Fruit fly (Drosophila melanogaster) whole organism, prepupa: Measurements from ENCODE around the gene CG15418.
A peak's percentile ranks its signal among the peaks of the same experiment; 100 is the strongest.

Experiments used
- Blimp-1 ChIP-seq: fragments of 200-800 bp; sonication (Bioruptor generic); optimal IDR thresholded peaks from 3 replicates; lab custom pipeline; 2017; ENCODE audit warnings: missing biosample characterization, missing genetic modification characterization, mild to moderate bottlenecking, moderate library complexity, missing genetic modification reagents
- CG10631 ChIP-seq: fragments of 200-800 bp; sonication (Bioruptor generic); optimal IDR thresholded peaks from 2 replicates; lab custom pipeline; 2016; ENCODE audit warnings: missing biosample characterization, missing genetic modification characterization
- CG10669 ChIP-seq: fragments of 200-800 bp; sonication (Bioruptor generic); optimal IDR thresholded peaks from 3 replicates; lab custom pipeline; 2018; ENCODE audit warnings: missing biosample characterization, mild to moderate bottlenecking, missing genetic modification characterization, moderate library complexity
- CG11294 ChIP-seq: fragments of 200-800 bp; sonication (Bioruptor generic); IDR thresholded peaks from 2 replicates; pipeline ENCODE4 v1.3.6; 2022; ENCODE audit warnings: missing biosample characterization, missing genetic modification characterization
- CG11762 ChIP-seq: fragments of 200-800 bp; sonication (Bioruptor generic); optimal IDR thresholded peaks from 3 replicates; lab custom pipeline; 2016; ENCODE audit warnings: missing biosample characterization, missing genetic modification characterization; ENCODE audit not compliant: insufficient read depth
- CG11902 ChIP-seq: fragments of 200-800 bp; sonication (Bioruptor generic); optimal IDR thresholded peaks from 3 replicates; lab custom pipeline; 2016; ENCODE audit warnings: missing biosample characterization, missing genetic modification characterization
- CG3032 ChIP-seq: fragments of 200-800 bp; optimal IDR thresholded peaks from 2 replicates; lab custom pipeline; 2019; ENCODE audit warnings: missing biosample characterization, mild to moderate bottlenecking, missing genetic modification characterization, moderate library complexity
- CG31627 ChIP-seq: fragments of 200-800 bp; sonication (Bioruptor generic); optimal IDR thresholded peaks from 3 replicates; lab custom pipeline; 2016; ENCODE audit warnings: missing biosample characterization, missing genetic modification characterization
- CG34406 ChIP-seq: fragments of 200-800 bp; sonication (Bioruptor generic); optimal IDR thresholded peaks from 3 replicates; lab custom pipeline; 2016; ENCODE audit warnings: missing biosample characterization, missing genetic modification characterization
- CG3919 ChIP-seq: fragments of 200-800 bp; sonication (Bioruptor generic); optimal IDR thresholded peaks from 3 replicates; lab custom pipeline; 2016; ENCODE audit warnings: missing biosample characterization, missing genetic modification characterization
- CG4318 ChIP-seq: fragments of 200-800 bp; sonication (Bioruptor generic); optimal IDR thresholded peaks from 3 replicates; lab custom pipeline; 2017; ENCODE audit warnings: missing biosample characterization, mild to moderate bottlenecking, missing genetic modification characterization
- CG6163 ChIP-seq: fragments of 200-800 bp; sonication (Bioruptor generic); IDR thresholded peaks from 3 replicates; pipeline ENCODE4 v1.3.6; 2022; ENCODE audit warnings: missing biosample characterization, missing genetic modification characterization
- CG6276 ChIP-seq: fragments of 200-800 bp; sonication (Bioruptor generic); optimal IDR thresholded peaks from 2 replicates; lab custom pipeline; 2017; ENCODE audit warnings: missing biosample characterization, mild to moderate bottlenecking, missing genetic modification characterization
- CG6792 ChIP-seq: fragments of 200-800 bp; sonication (Bioruptor generic); optimal IDR thresholded peaks from 3 replicates; lab custom pipeline; 2016; ENCODE audit warnings: missing biosample characterization, missing genetic modification characterization
- CG6808 ChIP-seq: fragments of 200-800 bp; sonication (Bioruptor generic); optimal IDR thresholded peaks from 3 replicates; lab custom pipeline; 2017; ENCODE audit warnings: missing biosample characterization, missing genetic modification characterization, mild to moderate bottlenecking, moderate library complexity, missing genetic modification reagents
- CG6854 ChIP-seq: fragments of 200-800 bp; sonication (Bioruptor generic); optimal IDR thresholded peaks from 2 replicates; lab custom pipeline; 2017; ENCODE audit warnings: missing biosample characterization, mild to moderate bottlenecking, missing genetic modification characterization
- CG7368 ChIP-seq: fragments of 200-800 bp; sonication (Bioruptor generic); optimal IDR thresholded peaks from 3 replicates; lab custom pipeline; 2016; ENCODE audit warnings: missing biosample characterization, missing genetic modification characterization
- CG8119 ChIP-seq: fragments of 200-800 bp; sonication (Bioruptor generic); IDR thresholded peaks from 3 replicates; pipeline ENCODE4 v1.3.6; 2022; ENCODE audit warnings: missing biosample characterization, missing genetic modification characterization
- CG8319 ChIP-seq: fragments of 200-800 bp; sonication (Bioruptor generic); optimal IDR thresholded peaks from 3 replicates; lab custom pipeline; 2016; ENCODE audit warnings: missing biosample characterization, missing genetic modification characterization
- CG9139 ChIP-seq: fragments of 200-800 bp; sonication (Bioruptor generic); optimal IDR thresholded peaks from 3 replicates; lab custom pipeline; 2017; ENCODE audit warnings: missing biosample characterization, mild to moderate bottlenecking, missing genetic modification characterization
- Eip78C ChIP-seq: fragments of 200-800 bp; sonication (Bioruptor generic); peaks from one replicate; lab custom pipeline; 2016; ENCODE audit warnings: missing biosample characterization, missing genetic modification characterization
- Eip93F ChIP-seq: fragments of 200-800 bp; sonication (Bioruptor generic); optimal IDR thresholded peaks from 2 replicates; lab custom pipeline; 2016; ENCODE audit warnings: missing biosample characterization, mild to moderate bottlenecking, missing genetic modification characterization
- Ets21C ChIP-seq: fragments of 200-800 bp; sonication (Bioruptor generic); optimal IDR thresholded peaks from 3 replicates; lab custom pipeline; 2016; ENCODE audit warnings: missing biosample characterization, missing genetic modification characterization
- Ets96B ChIP-seq: fragments of 200-800 bp; optimal IDR thresholded peaks from 2 replicates; lab custom pipeline; 2019; ENCODE audit warnings: missing biosample characterization, mild to moderate bottlenecking, missing genetic modification characterization, moderate library complexity
- Gug ChIP-seq: fragments of 200-800 bp; sonication (Bioruptor generic); IDR thresholded peaks from 2 replicates; pipeline ENCODE4 v1.3.6; 2022; ENCODE audit warnings: missing biosample characterization, missing genetic modification characterization
- Hr38 ChIP-seq: sonication (Bioruptor generic); optimal IDR thresholded peaks from 2 replicates; lab custom pipeline; 2016; ENCODE audit warnings: missing biosample characterization, missing genetic modification characterization
- Hr4 ChIP-seq: fragments of 200-800 bp; sonication (Bioruptor generic); optimal IDR thresholded peaks from 3 replicates; lab custom pipeline; 2016; ENCODE audit warnings: missing biosample characterization, missing genetic modification characterization
- Lpt ChIP-seq: fragments of 200-800 bp; sonication (Bioruptor generic); optimal IDR thresholded peaks from 3 replicates; lab custom pipeline; 2016; ENCODE audit warnings: missing biosample characterization, missing genetic modification characterization
- Met ChIP-seq: fragments of 200-800 bp; sonication (Bioruptor generic); optimal IDR thresholded peaks from 3 replicates; lab custom pipeline; 2016; ENCODE audit warnings: missing biosample characterization, missing genetic modification characterization
- OdsH ChIP-seq: fragments of 200-800 bp; sonication (Bioruptor generic); optimal IDR thresholded peaks from 3 replicates; lab custom pipeline; 2016; ENCODE audit warnings: missing biosample characterization, missing genetic modification characterization
- Sox102F ChIP-seq: fragments of 200-800 bp; sonication (Bioruptor generic); optimal IDR thresholded peaks from 2 replicates; lab custom pipeline; 2016; ENCODE audit warnings: missing biosample characterization, mild to moderate bottlenecking, missing genetic modification characterization
- achi ChIP-seq: fragments of 200-800 bp; sonication (Bioruptor generic); optimal IDR thresholded peaks from 3 replicates; lab custom pipeline; 2016; ENCODE audit warnings: missing biosample characterization, missing genetic modification characterization
- acj6 ChIP-seq: fragments of 200-800 bp; sonication (Bioruptor generic); optimal IDR thresholded peaks from 3 replicates; lab custom pipeline; 2016; ENCODE audit warnings: missing biosample characterization, missing genetic modification characterization
- cyc ChIP-seq: fragments of 200-800 bp; sonication (Bioruptor generic); optimal IDR thresholded peaks from 3 replicates; lab custom pipeline; 2016; ENCODE audit warnings: missing biosample characterization, missing genetic modification characterization
- dac ChIP-seq: fragments of 200-800 bp; sonication (Bioruptor generic); optimal IDR thresholded peaks from 2 replicates; lab custom pipeline; 2017; ENCODE audit warnings: missing biosample characterization, mild to moderate bottlenecking, missing genetic modification characterization
- dsx ChIP-seq: fragments of 200-800 bp; optimal IDR thresholded peaks from 3 replicates; lab custom pipeline; 2019; ENCODE audit warnings: missing biosample characterization, mild to moderate bottlenecking, missing genetic modification characterization, moderate library complexity; ENCODE audit not compliant: poor library complexity, severe bottlenecking
- eg ChIP-seq: fragments of 200-800 bp; sonication (Bioruptor generic); IDR thresholded peaks from 3 replicates; pipeline ENCODE4 v1.3.6; 2022; ENCODE audit warnings: missing biosample characterization, missing genetic modification characterization
- esn ChIP-seq: fragments of 200-800 bp; sonication (Bioruptor generic); optimal IDR thresholded peaks from 2 replicates; lab custom pipeline; 2016; ENCODE audit warnings: missing biosample characterization, mild to moderate bottlenecking, missing genetic modification characterization, moderate library complexity
- fd59A ChIP-seq: fragments of 200-800 bp; sonication (Bioruptor generic); optimal IDR thresholded peaks from 2 replicates; lab custom pipeline; 2017; ENCODE audit warnings: missing biosample characterization, mild to moderate bottlenecking, missing genetic modification characterization, missing genetic modification reagents
- fd85E ChIP-seq: fragments of 200-800 bp; sonication (Bioruptor generic); optimal IDR thresholded peaks from 3 replicates; lab custom pipeline; 2016; ENCODE audit warnings: missing biosample characterization, missing genetic modification characterization
- fkh ChIP-seq: fragments of 200-800 bp; sonication (Bioruptor generic); optimal IDR thresholded peaks from 3 replicates; lab custom pipeline; 2017; ENCODE audit warnings: missing biosample characterization, mild to moderate bottlenecking, missing genetic modification characterization, moderate library complexity
- lz ChIP-seq: fragments of 200-800 bp; sonication (Bioruptor generic); optimal IDR thresholded peaks from 3 replicates; lab custom pipeline; 2016; ENCODE audit warnings: missing biosample characterization, missing genetic modification characterization
- pdm3 ChIP-seq: fragments of 200-800 bp; sonication (Bioruptor generic); optimal IDR thresholded peaks from 3 replicates; lab custom pipeline; 2016; ENCODE audit warnings: missing biosample characterization, missing genetic modification characterization
- salr ChIP-seq, 2 experiments: fragments of 200-800 bp; sonication (Bioruptor generic); optimal IDR thresholded peaks; 3 replicates each; lab custom pipeline; 2016 to 2018; ENCODE audit warnings: missing biosample characterization in 2 of 2, missing genetic modification characterization in 2 of 2, mild to moderate bottlenecking in 1 of 2
- ss ChIP-seq, 2 experiments: fragments of 200-800 bp; sonication (Bioruptor generic); optimal IDR thresholded peaks; 2 replicates in 1 of 2; 3 replicates in 1 of 2; lab custom pipeline; 2017 to 2018; ENCODE audit warnings: mild to moderate bottlenecking in 2 of 2, missing biosample characterization in 2 of 2, missing genetic modification characterization in 2 of 2, moderate library complexity in 1 of 2
- svp ChIP-seq: fragments of 200-800 bp; sonication (Bioruptor generic); peaks from one replicate; lab custom pipeline; 2016; ENCODE audit warnings: missing biosample characterization, missing genetic modification characterization
- topi ChIP-seq: fragments of 200-800 bp; sonication (Bioruptor generic); optimal IDR thresholded peaks from 3 replicates; lab custom pipeline; 2016; ENCODE audit warnings: missing biosample characterization, missing genetic modification characterization
- vri ChIP-seq: fragments of 200-800 bp; sonication (Bioruptor generic); optimal IDR thresholded peaks from 3 replicates; lab custom pipeline; 2016; ENCODE audit warnings: missing biosample characterization, mild to moderate bottlenecking, missing genetic modification characterization

Gene CG15418

DNA sequence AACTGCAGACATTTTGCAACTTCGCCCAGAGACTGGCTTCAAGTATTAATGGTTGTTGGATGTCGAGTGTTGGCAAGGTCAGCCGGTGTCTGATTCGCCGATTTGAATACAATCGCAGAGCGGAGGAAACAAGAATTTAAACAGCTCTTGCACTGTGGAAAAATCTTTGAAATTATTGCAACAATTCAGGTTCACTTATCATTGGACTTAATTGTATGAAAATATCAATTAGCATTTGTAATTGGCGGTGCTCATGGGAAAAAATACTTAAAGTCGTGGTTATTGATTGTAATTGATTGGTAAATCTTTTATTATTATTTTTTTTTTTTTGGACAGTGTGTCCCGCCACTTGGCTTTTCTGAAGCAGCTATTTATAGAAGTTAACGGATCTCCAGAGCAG, 8.0 kb upstream of the CG15418 start (continued):
- TF ChIP-seq achi (peak; percentile 74), vri (GFP tag; lab: Kevin White, UChicago) (no peak), CG31627 (peak; percentile 72), Hr4 (GFP tag; lab: Kevin White, UChicago) (peak; percentile 26), topi (peak; percentile 83), dac (GFP tag; lab: Kevin White, UChicago) (no peak), CG3032 (tag; lab: Kevin White, UChicago) (peak; percentile 75), Eip93F (no peak), CG4318 (GFP tag; lab: Kevin White, UChicago) (no peak), acj6 (peak; percentile 83), cyc (GFP tag; lab: Kevin White, UChicago) (peak; percentile 76), dsx (GFP tag; lab: Kevin White, UChicago) (peak; percentile 80), pdm3 (GFP tag; lab: Kevin White, UChicago) (peak; percentile 85), CG6792 (peak; percentile 87), CG11902 (GFP tag; lab: Kevin White, UChicago) (peak; percentile 77), ss (GFP tag; optimal IDR thresholded peaks at IDR 0.05; lab: Kevin White, UChicago) (peak in 1 of 2 experiments; percentile 90), Hr38 (GFP tag; lab: Kevin White, UChicago) (no peak), Eip78C (peak; percentile 94), CG6854 (no peak), Lpt (GFP tag; lab: Kevin White, UChicago) (no peak), CG7368 (peak; percentile 65), CG34406 (GFP tag; lab: Kevin White, UChicago) (peak; percentile 84), CG3919 (GFP tag; lab: Kevin White, UChicago) (peak; percentile 87), salr (GFP tag; optimal IDR thresholded peaks at IDR 0.05; lab: Kevin White, UChicago) (peak; percentile 25 to 79), esn (GFP tag; lab: Kevin White, UChicago) (peak; percentile 79), CG8319 (GFP tag; lab: Kevin White, UChicago) (peak; percentile 76), CG10669 (peak; percentile 83), CG11762 (peak; percentile 74), CG9139 (GFP tag; lab: Kevin White, UChicago) (peak; percentile 83)

DNA sequence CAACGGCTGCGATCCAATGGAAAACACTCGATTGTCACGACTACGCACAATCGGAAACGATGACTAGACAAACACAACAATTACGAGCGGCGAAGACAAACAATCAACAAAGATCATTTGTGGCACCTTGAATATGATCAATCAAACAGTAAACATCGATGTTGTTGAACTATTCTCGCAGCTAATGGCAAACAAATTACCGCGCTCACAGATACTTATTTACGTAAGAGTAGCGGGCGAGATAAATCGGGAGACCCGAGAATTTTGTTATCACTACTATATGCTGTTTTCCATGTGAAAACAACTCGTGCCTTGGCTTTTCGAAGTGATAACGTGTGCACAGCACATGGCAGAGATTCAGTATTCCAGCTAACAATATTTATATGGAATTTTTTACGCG, 7.3 kb upstream of the CG15418 start:
- TF ChIP-seq Sox102F (GFP tag; lab: Kevin White, UChicago) (no peak), Eip78C (peak; percentile 25), CG11294 (GFP tag; lab: Robert Waterston, UW) (no peak), topi (no peak), Ets96B (tag; lab: Kevin White, UChicago) (no peak), CG6276 (GFP tag; lab: Kevin White, UChicago) (no peak), CG34406 (GFP tag; lab: Kevin White, UChicago) (no peak), dsx (GFP tag; lab: Kevin White, UChicago) (no peak), fd85E (no peak), fkh (GFP tag; lab: Kevin White, UChicago) (peak; percentile 93), pdm3 (GFP tag; lab: Kevin White, UChicago) (no peak), CG6792 (no peak), CG6163 (GFP tag; lab: Robert Waterston, UW) (no peak), eg (GFP tag; lab: Robert Waterston, UW) (peak; percentile 29; the same call in 1 of the 3 replicates), vri (GFP tag; lab: Kevin White, UChicago) (peak; percentile 27), OdsH (no peak)

DNA sequence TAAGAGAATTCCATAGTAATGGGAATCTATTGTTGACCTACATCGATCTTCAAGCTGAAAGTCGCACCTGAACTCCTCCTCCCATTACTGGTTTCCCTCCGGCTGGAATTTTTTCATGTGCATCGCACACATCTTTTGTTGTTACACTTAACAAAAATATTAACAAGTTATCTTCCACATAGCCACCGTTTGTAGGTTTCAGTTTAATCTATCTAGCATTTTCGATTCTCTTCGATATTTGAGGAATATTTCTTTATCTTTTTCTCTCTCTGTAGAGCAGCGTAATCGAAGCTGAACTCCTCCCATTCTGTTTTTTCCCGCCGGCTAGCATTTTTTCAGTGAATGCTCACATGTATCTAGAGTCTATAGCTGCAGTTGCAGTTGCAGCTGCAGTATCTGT, 3.3 kb upstream of the CG15418 start:
- TF ChIP-seq fkh (GFP tag; lab: Kevin White, UChicago): no peak
- TF ChIP-seq CG10631: no peak
- TF ChIP-seq Eip93F: no peak
- TF ChIP-seq acj6: peak; percentile 44
- peak; percentile 35; the same call in 1 of the 2 replicates for TF ChIP-seq Gug (GFP tag; lab: Robert Waterston, UW)
- TF ChIP-seq CG6854: no peak
- no peak for TF ChIP-seq Blimp-1 (GFP tag; lab: Kevin White, UChicago)
- TF ChIP-seq Met: no peak
- TF ChIP-seq lz (GFP tag; lab: Kevin White, UChicago): no peak
- no peak for TF ChIP-seq Hr38 (GFP tag; lab: Kevin White, UChicago)
- no peak for TF ChIP-seq Ets21C (GFP tag; lab: Kevin White, UChicago)
- TF ChIP-seq fd59A (GFP tag; lab: Kevin White, UChicago): no peak
- TF ChIP-seq CG8119 (GFP tag; lab: Robert Waterston, UW): peak; percentile 74
- TF ChIP-seq pdm3 (GFP tag; lab: Kevin White, UChicago): no peak
- no peak for TF ChIP-seq svp (GFP tag; lab: Kevin White, UChicago)
- TF ChIP-seq cyc (GFP tag; lab: Kevin White, UChicago): no peak
- no peak for TF ChIP-seq CG6808 (GFP tag; lab: Kevin White, UChicago)
- TF ChIP-seq OdsH: peak; percentile 26
- TF ChIP-seq CG31627: no peak
- peak; percentile 83 for TF ChIP-seq eg (GFP tag; lab: Robert Waterston, UW)
